Fruit fly (Drosophila melanogaster) S2 (cell line): ENCODE results near the gene CG1840.

Experiments used
- CG8478 ChIP-seq: fragments of >200 bp; optimal IDR thresholded peaks from 2 replicates; lab custom pipeline; 2018
- CTCF ChIP-seq, 2 experiments: fragments of >200 bp; optimal IDR thresholded peaks; 2 replicates each; lab custom pipeline; 2018

DNA sequence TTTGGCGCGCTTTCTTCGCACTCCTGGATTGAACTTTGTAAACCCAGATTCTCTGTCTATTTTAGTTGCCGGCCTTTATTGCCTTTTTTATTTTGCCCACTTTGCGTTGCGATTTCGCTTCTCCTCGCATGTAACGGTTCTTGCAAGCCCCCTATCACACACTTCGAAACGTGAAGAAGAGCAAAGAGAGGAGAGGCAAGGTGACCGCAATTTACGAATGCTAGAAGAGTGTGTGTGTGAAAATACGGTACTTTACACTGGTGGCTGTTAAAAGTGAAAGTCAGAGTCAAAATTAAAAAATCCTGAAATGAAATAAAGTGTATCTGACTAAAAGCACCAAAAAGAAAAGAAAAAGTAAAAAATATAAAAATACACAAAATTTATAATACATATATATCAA lies 6.0 kb downstream of the CG1840 start:
- TF ChIP-seq CTCF (optimal IDR thresholded peaks at IDR 0.05; lab: Kevin White, UChicago): no peak
- TF ChIP-seq CG8478: no peak
